Worm (Caenorhabditis elegans) whole organism, young adult: Measurements from ENCODE around the gene dyf-19.

ENCODE experiments used
- F57A8.1 ChIP-seq: fragments of 200-800 bp; sonication (Bioruptor generic); optimal IDR thresholded peaks from 2 replicates; lab custom pipeline; 2018; ENCODE audit warnings: mild to moderate bottlenecking, missing genetic modification characterization, moderate library complexity, missing compliant biosample characterization
- attf-3 ChIP-seq: fragments of 200-800 bp; sonication (Bioruptor generic); conservative IDR thresholded peaks from 2 replicates; pipeline ENCODE4 v1.3.6; 2022; ENCODE audit warnings: missing genetic modification reagents, missing genetic modification characterization, missing compliant biosample characterization
- cebp-2 ChIP-seq: fragments of 200-800 bp; sonication (Bioruptor generic); IDR thresholded peaks from 2 replicates; pipeline ENCODE4 v1.3.6; 2022; ENCODE audit warnings: missing genetic modification characterization, missing compliant biosample characterization
- hmg-20 ChIP-seq: fragments of 200-800 bp; sonication (Bioruptor generic); IDR thresholded peaks from 2 replicates; pipeline ENCODE4 v1.3.6; 2022; ENCODE audit warnings: missing genetic modification reagents, missing genetic modification characterization, missing compliant biosample characterization
- tbp1 ChIP-seq: fragments of 200-800 bp; sonication (Bioruptor generic); optimal IDR thresholded peaks from 2 replicates; lab custom pipeline; 2018; ENCODE audit warnings: mild to moderate bottlenecking, missing genetic modification characterization, missing compliant biosample characterization
- unc-130 ChIP-seq: sonication (generic microtip); optimal IDR thresholded peaks from 2 replicates; lab custom pipeline; 2016; ENCODE audit warnings: missing genetic modification reagents, missing genetic modification characterization, missing compliant biosample characterization

DNA sequence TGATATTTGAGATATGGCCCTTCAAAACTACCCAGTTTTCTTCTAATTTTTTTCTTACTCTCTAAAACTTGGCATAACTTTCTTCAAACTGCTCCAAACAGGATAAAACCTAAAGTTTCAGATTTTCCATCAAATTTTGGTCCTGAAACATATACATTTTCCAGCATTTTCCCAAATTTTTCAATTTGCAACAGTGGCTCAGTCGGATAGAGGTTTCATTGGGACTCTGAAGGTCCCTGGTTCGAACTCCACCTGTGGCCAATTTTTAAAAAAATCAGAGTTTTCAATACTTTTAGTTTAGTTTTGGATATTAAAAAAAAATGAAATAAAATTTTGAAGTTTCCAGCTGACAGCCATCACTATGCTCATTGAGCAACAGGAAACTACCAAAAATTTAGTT lies 42.9 kb downstream of the dyf-19 start:
- TF ChIP-seq hmg-20 (GFP tag; lab: Robert Waterston, UW) (no peak), F57A8.1 (GFP tag; lab: Kevin White, UChicago) (no peak), attf-3 (GFP tag; lab: Robert Waterston, UW) (no peak), tbp1 (GFP tag; lab: Kevin White, UChicago) (peak; percentile 74), cebp-2 (GFP tag; lab: Robert Waterston, UW) (no peak), unc-130 (GFP tag; lab: Kevin White, UChicago) (no peak)
